Worm (Caenorhabditis elegans) whole organism, L4 larva: ENCODE data around the gene C45G9.9.

Experiments used
- D1046.2 ChIP-seq: fragments of 200-800 bp; sonication (Bioruptor generic); IDR thresholded peaks from 2 replicates; pipeline ENCODE4 v1.3.6; 2022; ENCODE audit warnings: missing genetic modification characterization, missing compliant biosample characterization
- F37D6.2 ChIP-seq: sonication (generic microtip); optimal IDR thresholded peaks from 2 replicates; lab custom pipeline; 2016; ENCODE audit warnings: mild to moderate bottlenecking, missing genetic modification characterization, missing compliant biosample characterization
- F44E2.7 ChIP-seq: fragments of 200-800 bp; sonication (Bioruptor generic); IDR thresholded peaks from 2 replicates; pipeline ENCODE4 v2.1.2; 2022; ENCODE audit warnings: missing genetic modification characterization, missing compliant biosample characterization
- T20F7.1 ChIP-seq: fragments of 200-800 bp; sonication (Bioruptor generic); optimal IDR thresholded peaks from 2 replicates; lab custom pipeline; 2018; ENCODE audit warnings: mild to moderate bottlenecking, missing genetic modification characterization, missing compliant biosample characterization
- Y5F2A.4 ChIP-seq: fragments of 200-800 bp; sonication (Bioruptor generic); optimal IDR thresholded peaks from 2 replicates; lab custom pipeline; 2018; ENCODE audit warnings: mild to moderate bottlenecking, missing genetic modification characterization, missing compliant biosample characterization
- Y75B8A.6 ChIP-seq: fragments of 200-800 bp; sonication (Bioruptor generic); IDR thresholded peaks from 2 replicates; pipeline ENCODE4 v1.3.6; 2022; ENCODE audit warnings: missing genetic modification reagents, missing genetic modification characterization, missing compliant biosample characterization
- ZK546.5 ChIP-seq, 2 experiments: sonication (generic microtip); optimal IDR thresholded peaks; 2 replicates each; lab custom pipeline; 2017; ENCODE audit warnings: missing biosample characterization in 2 of 2, missing genetic modification characterization in 2 of 2
- ama-1 ChIP-seq: fragments of 150-350 bp; optimal IDR thresholded peaks from 2 replicates; lab custom pipeline; 2014; ENCODE audit warnings: inconsistent platforms, mixed read lengths
- arid-1 ChIP-seq: fragments of 200-800 bp; sonication (Bioruptor generic); conservative IDR thresholded peaks from 2 replicates; pipeline ENCODE4 v1.3.6; 2022; ENCODE audit warnings: missing genetic modification reagents, missing genetic modification characterization, missing compliant biosample characterization
- attf-4 ChIP-seq: sonication (generic microtip); optimal IDR thresholded peaks from 3 replicates; lab custom pipeline; 2017; ENCODE audit warnings: missing biosample characterization, missing genetic modification characterization
- ceh-28 ChIP-seq: fragments of 150-350 bp; optimal IDR thresholded peaks from 2 replicates; lab custom pipeline; 2014; ENCODE audit warnings: missing biosample characterization, missing genetic modification reagents, missing genetic modification characterization
- ceh-32 ChIP-seq: sonication (generic microtip); optimal IDR thresholded peaks from 2 replicates; lab custom pipeline; 2016; ENCODE audit warnings: mild to moderate bottlenecking, missing genetic modification characterization, missing compliant biosample characterization; ENCODE audit not compliant: poor library complexity
- ceh-62 ChIP-seq: sonication (generic microtip); optimal IDR thresholded peaks from 2 replicates; lab custom pipeline; 2017; ENCODE audit warnings: missing biosample characterization, missing genetic modification characterization
- ceh-82 ChIP-seq: sonication (generic microtip); optimal IDR thresholded peaks from 2 replicates; lab custom pipeline; 2017; ENCODE audit warnings: missing biosample characterization, missing genetic modification characterization
- ces-1 ChIP-seq: fragments of 150-350 bp; sonication (generic microtip); optimal IDR thresholded peaks from 4 replicates; lab custom pipeline; 2014; ENCODE audit warnings: missing biosample characterization, missing genetic modification reagents, missing genetic modification characterization
- cey-2 ChIP-seq: sonication (generic microtip); optimal IDR thresholded peaks from 3 replicates; lab custom pipeline; 2017; ENCODE audit warnings: missing genetic modification characterization, mild to moderate bottlenecking, missing compliant biosample characterization, antibody characterized with exemption, borderline replicate concordance; ENCODE audit not compliant: insufficient read depth
- dmd-8 ChIP-seq: fragments of 200-800 bp; sonication (Bioruptor generic); IDR thresholded peaks from 2 replicates; pipeline ENCODE4 v1.3.6; 2022; ENCODE audit warnings: missing genetic modification characterization, missing compliant biosample characterization
- duxl-1 ChIP-seq: sonication (generic microtip); optimal IDR thresholded peaks from 2 replicates; lab custom pipeline; 2016; ENCODE audit warnings: mild to moderate bottlenecking, missing genetic modification characterization, moderate library complexity, missing compliant biosample characterization; ENCODE audit not compliant: poor library complexity
- dve-1 ChIP-seq: sonication (generic microtip); optimal IDR thresholded peaks from 2 replicates; lab custom pipeline; 2017; ENCODE audit warnings: antibody characterized with exemption, mild to moderate bottlenecking, missing genetic modification characterization, missing compliant biosample characterization; ENCODE audit not compliant: insufficient read depth
- egl-43 ChIP-seq: fragments of 200-800 bp; sonication (Bioruptor generic); IDR thresholded peaks from 2 replicates; pipeline ENCODE4 v1.3.6; 2022; ENCODE audit warnings: missing genetic modification reagents, missing genetic modification characterization, missing compliant biosample characterization
- fkh-10 ChIP-seq: fragments of 150-350 bp; optimal IDR thresholded peaks from 2 replicates; lab custom pipeline; 2014; ENCODE audit warnings: missing biosample characterization, missing genetic modification reagents, missing genetic modification characterization
- gei-8 ChIP-seq: fragments of 200-800 bp; sonication (Bioruptor generic); optimal IDR thresholded peaks from 2 replicates; lab custom pipeline; 2018; ENCODE audit warnings: mild to moderate bottlenecking, missing genetic modification characterization, missing compliant biosample characterization
- hlh-11 ChIP-seq: fragments of 200-800 bp; sonication (Bioruptor generic); optimal IDR thresholded peaks from 2 replicates; lab custom pipeline; 2018; ENCODE audit warnings: mild to moderate bottlenecking, missing genetic modification characterization, missing compliant biosample characterization
- jun-1 ChIP-seq: fragments of 150-350 bp; optimal IDR thresholded peaks from 2 replicates; lab custom pipeline; 2014; ENCODE audit warnings: missing biosample characterization, missing genetic modification reagents, missing genetic modification characterization
- lin-1 ChIP-seq: fragments of 200-800 bp; sonication (Bioruptor generic); IDR thresholded peaks from 2 replicates; pipeline ENCODE4 v1.3.6; 2022; ENCODE audit warnings: missing genetic modification reagents, missing genetic modification characterization, missing compliant biosample characterization
- lir-3 ChIP-seq: sonication (generic microtip); optimal IDR thresholded peaks from 2 replicates; lab custom pipeline; 2016; ENCODE audit warnings: mild to moderate bottlenecking, missing genetic modification characterization, missing compliant biosample characterization
- madf-5 ChIP-seq, 2 experiments: fragments of 200-800 bp; sonication (Bioruptor generic); IDR thresholded peaks; 2 replicates each; pipeline ENCODE4 v1.3.6; 2022; ENCODE audit warnings: missing compliant biosample characterization in 2 of 2, missing genetic modification characterization in 2 of 2
- mdl-1 ChIP-seq, 2 experiments: fragments of 150-350 bp in 1 of 2; sonication (generic microtip) in 1 of 2; optimal IDR thresholded peaks; 2 replicates each; lab custom pipeline; 2014 to 2017; ENCODE audit warnings: missing biosample characterization in 2 of 2, missing genetic modification characterization in 2 of 2
- mdt-29 ChIP-seq: fragments of 200-800 bp; sonication (Bioruptor generic); IDR thresholded peaks from 2 replicates; pipeline ENCODE4 v1.3.6; 2022; ENCODE audit warnings: missing genetic modification reagents, missing genetic modification characterization, missing compliant biosample characterization
- nhr-102 ChIP-seq: sonication (generic microtip); optimal IDR thresholded peaks from 2 replicates; lab custom pipeline; 2016; ENCODE audit warnings: mild to moderate bottlenecking, missing genetic modification characterization, moderate library complexity, missing compliant biosample characterization
- nhr-11 ChIP-seq: fragments of 150-350 bp; optimal IDR thresholded peaks from 2 replicates; lab custom pipeline; 2014; ENCODE audit warnings: missing biosample characterization, missing genetic modification characterization
- nhr-25 ChIP-seq: sonication (generic microtip); optimal IDR thresholded peaks from 2 replicates; lab custom pipeline; 2017; ENCODE audit warnings: missing genetic modification characterization, mild to moderate bottlenecking, missing compliant biosample characterization, antibody characterized with exemption, moderate library complexity, borderline replicate concordance; ENCODE audit not compliant: insufficient read depth
- nhr-41 ChIP-seq: fragments of 200-800 bp; sonication (Bioruptor generic); IDR thresholded peaks from 2 replicates; pipeline ENCODE4 v1.3.6; 2022; ENCODE audit warnings: missing genetic modification reagents, missing genetic modification characterization, missing compliant biosample characterization
- nhr-6 ChIP-seq: fragments of 150-350 bp; optimal IDR thresholded peaks from 2 replicates; lab custom pipeline; 2014; ENCODE audit warnings: missing biosample characterization, missing genetic modification characterization
- nhr-76 ChIP-seq: fragments of 150-350 bp; optimal IDR thresholded peaks from 2 replicates; lab custom pipeline; 2014; ENCODE audit warnings: missing biosample characterization, missing genetic modification characterization
- nhr-77 ChIP-seq: fragments of 150-350 bp; optimal IDR thresholded peaks from 2 replicates; lab custom pipeline; 2014; ENCODE audit warnings: missing biosample characterization, missing genetic modification characterization
- pha-4 ChIP-seq, 2 experiments: fragments of 150-350 bp in 1 of 2; fragments of 200-800 bp in 1 of 2; sonication (Bioruptor generic) in 1 of 2; IDR thresholded peaks in 1 of 2; optimal IDR thresholded peaks in 1 of 2; 2 replicates each; pipeline versions ENCODE4 v1.3.6 to Lab custom; 2014 to 2022; ENCODE audit warnings: missing genetic modification characterization in 2 of 2, missing genetic modification reagents in 2 of 2, missing biosample characterization in 1 of 2, missing compliant biosample characterization in 1 of 2
- pqm-1 ChIP-seq: sonication (generic microtip); optimal IDR thresholded peaks from 2 replicates; lab custom pipeline; 2017; ENCODE audit warnings: missing biosample characterization, missing genetic modification characterization
- saeg-2 ChIP-seq: fragments of 200-800 bp; sonication (Bioruptor generic); IDR thresholded peaks from 2 replicates; pipeline ENCODE4 v1.3.6; 2022; ENCODE audit warnings: missing genetic modification reagents, missing genetic modification characterization, missing compliant biosample characterization
- sdz-12 ChIP-seq: fragments of 200-800 bp; sonication (Bioruptor generic); optimal IDR thresholded peaks from 2 replicates; lab custom pipeline; 2018; ENCODE audit warnings: mild to moderate bottlenecking, missing genetic modification characterization, missing compliant biosample characterization
- set-16 ChIP-seq: fragments of 200-800 bp; sonication (Bioruptor generic); IDR thresholded peaks from 2 replicates; pipeline ENCODE4 v1.3.6; 2022; ENCODE audit warnings: missing genetic modification reagents, missing genetic modification characterization, missing compliant biosample characterization
- skn-1 ChIP-seq: fragments of 150-350 bp; optimal IDR thresholded peaks from 2 replicates; lab custom pipeline; 2014; ENCODE audit warnings: missing biosample characterization, missing genetic modification characterization
- spr-1 ChIP-seq: sonication (generic microtip); optimal IDR thresholded peaks from 2 replicates; lab custom pipeline; 2016; ENCODE audit warnings: mild to moderate bottlenecking, missing genetic modification characterization, missing compliant biosample characterization
- spr-3 ChIP-seq: fragments of 200-800 bp; sonication (Bioruptor generic); optimal IDR thresholded peaks from 2 replicates; lab custom pipeline; 2018; ENCODE audit warnings: mild to moderate bottlenecking, missing genetic modification characterization, missing compliant biosample characterization
- tra-1 ChIP-seq: fragments of 200-800 bp; sonication (Bioruptor generic); IDR thresholded peaks from 2 replicates; pipeline ENCODE4 v1.3.6; 2022; ENCODE audit warnings: missing genetic modification reagents, missing genetic modification characterization, missing compliant biosample characterization
- unc-130 ChIP-seq: sonication (generic microtip); optimal IDR thresholded peaks from 2 replicates; lab custom pipeline; 2016; ENCODE audit warnings: missing genetic modification reagents, missing genetic modification characterization, missing compliant biosample characterization
- unc-39 ChIP-seq: sonication (generic microtip); optimal IDR thresholded peaks from 2 replicates; lab custom pipeline; 2017; ENCODE audit warnings: missing biosample characterization, missing genetic modification characterization
- unc-62 ChIP-seq, 3 experiments: fragments of 150-350 bp in 1 of 3; sonication (generic microtip); optimal IDR thresholded peaks in 2 of 3; peaks in 1 of 3; 1 replicate in 1 of 3; 2 replicates in 2 of 3; lab custom pipeline; 2014 to 2017; ENCODE audit warnings: missing biosample characterization in 3 of 3, missing genetic modification characterization in 3 of 3, missing genetic modification reagents in 3 of 3, missing genotype in 1 of 3
- zag-1 ChIP-seq: fragments of 150-350 bp; optimal IDR thresholded peaks from 2 replicates; lab custom pipeline; 2014; ENCODE audit warnings: missing biosample characterization, missing genetic modification characterization
- zfp-2 ChIP-seq: sonication (generic microtip); optimal IDR thresholded peaks from 2 replicates; lab custom pipeline; 2016; ENCODE audit warnings: mild to moderate bottlenecking, missing genetic modification characterization, missing compliant biosample characterization
- zip-11 ChIP-seq: fragments of 200-800 bp; sonication (Bioruptor generic); IDR thresholded peaks from 2 replicates; pipeline ENCODE4 v1.3.6; 2022; ENCODE audit warnings: missing genetic modification characterization, missing compliant biosample characterization

C45G9.9 gene

ce11 chrIII:5078062-5078461 lies 22.5 kb upstream of the C45G9.9 start (continued):
- TF ChIP-seq ama-1, result no peak
- no peak for TF ChIP-seq lin-1 (GFP tag; lab: Robert Waterston, UW)
- TF ChIP-seq unc-130, result no peak
- peak; percentile 83 for TF ChIP-seq nhr-11
- no peak for TF ChIP-seq Y75B8A.6 (GFP tag; lab: Robert Waterston, UW)
- no peak for TF ChIP-seq skn-1 (tag; lab: Kevin White, UChicago)
- no peak for TF ChIP-seq nhr-6 (tag; lab: Kevin White, UChicago)
- no peak for TF ChIP-seq ces-1 (GFP tag; lab: Kevin White, UChicago)
- no peak for TF ChIP-seq ceh-62 (tag; lab: Kevin White, UChicago)
- TF ChIP-seq hlh-11 (tag; lab: Kevin White, UChicago), result peak; percentile 94
- no peak for TF ChIP-seq lir-3 (tag; lab: Kevin White, UChicago)
- TF ChIP-seq nhr-76 (tag; lab: Kevin White, UChicago), result no peak
- TF ChIP-seq dmd-8 (GFP tag; lab: Robert Waterston, UW), result no peak
- TF ChIP-seq ZK546.5 (tag; optimal IDR thresholded peaks at IDR 0.05; lab: Kevin White, UChicago), result no peak
- TF ChIP-seq unc-39, result no peak
- TF ChIP-seq Y5F2A.4 (GFP tag; lab: Kevin White, UChicago), result no peak
- no peak for TF ChIP-seq ceh-32 (tag; lab: Kevin White, UChicago)
- TF ChIP-seq pqm-1 (tag; lab: Kevin White, UChicago), result peak; percentile 64
- TF ChIP-seq zfp-2 (tag; lab: Kevin White, UChicago), result no peak
- TF ChIP-seq ceh-82 (tag; lab: Kevin White, UChicago), result no peak
- TF ChIP-seq zip-11 (GFP tag; lab: Robert Waterston, UW), result no peak
- TF ChIP-seq F44E2.7 (GFP tag; lab: Robert Waterston, UW), result no peak
- TF ChIP-seq mdt-29 (GFP tag; lab: Robert Waterston, UW), result no peak
- TF ChIP-seq unc-62 (GFP tag; optimal IDR thresholded peaks at IDR 0.05 in 1 of 2; lab: Kevin White, UChicago), result peak in 1 of 2 experiments; percentile 78
- no peak for TF ChIP-seq unc-62 (tag; optimal IDR thresholded peaks at IDR 0.05; lab: Kevin White, UChicago)
- TF ChIP-seq spr-1 (tag; lab: Kevin White, UChicago), result no peak
- TF ChIP-seq ceh-28 (tag; lab: Kevin White, UChicago), result no peak
- no peak for TF ChIP-seq saeg-2 (GFP tag; lab: Robert Waterston, UW)
- TF ChIP-seq nhr-25 (tag; lab: Kevin White, UChicago), result no peak
- no peak for TF ChIP-seq zag-1
- peak; percentile 60 for TF ChIP-seq T20F7.1 (GFP tag; lab: Kevin White, UChicago)
- no peak for TF ChIP-seq sdz-12 (GFP tag; lab: Kevin White, UChicago)
- no peak for TF ChIP-seq duxl-1
- TF ChIP-seq spr-3 (GFP tag; lab: Kevin White, UChicago), result no peak
- no peak for TF ChIP-seq jun-1 (tag; lab: Kevin White, UChicago)
- no peak for TF ChIP-seq set-16 (GFP tag; lab: Robert Waterston, UW)
- peak in 1 of 2 experiments; percentile 95 for TF ChIP-seq mdl-1 (tag; optimal IDR thresholded peaks at IDR 0.05; lab: Kevin White, UChicago)
- TF ChIP-seq nhr-77 (tag; lab: Kevin White, UChicago), result peak; percentile 88
- no peak for TF ChIP-seq nhr-41 (GFP tag; lab: Robert Waterston, UW)
- TF ChIP-seq F37D6.2 (tag; lab: Kevin White, UChicago), result no peak
- TF ChIP-seq gei-8 (GFP tag; lab: Kevin White, UChicago), result no peak
- TF ChIP-seq arid-1 (GFP tag; lab: Robert Waterston, UW), result no peak
- TF ChIP-seq egl-43 (GFP tag; lab: Robert Waterston, UW), result no peak
- no peak for TF ChIP-seq D1046.2 (GFP tag; lab: Robert Waterston, UW)
- peak; percentile 46; the same call in 1 of the 2 replicates for TF ChIP-seq pha-4 (GFP tag; IDR thresholded peaks at IDR 0.05; lab: Robert Waterston, UW)
- peak; percentile 84 for TF ChIP-seq pha-4 (tag; optimal IDR thresholded peaks at IDR 0.05; lab: Kevin White, UChicago)
- TF ChIP-seq tra-1, result peak; percentile 61; the same call in 1 of the 2 replicates
- no peak for TF ChIP-seq attf-4
- TF ChIP-seq dve-1, result peak; percentile 95
- TF ChIP-seq fkh-10 (GFP tag; lab: Kevin White, UChicago), result no peak
- no peak for TF ChIP-seq madf-5 (GFP tag; IDR thresholded peaks at IDR 0.05; lab: Robert Waterston, UW)
- TF ChIP-seq cey-2 (tag; lab: Kevin White, UChicago), result no peak
- peak; percentile 53 for TF ChIP-seq nhr-102 (tag; lab: Kevin White, UChicago)
